Fruit fly (Drosophila melanogaster) whole organism, prepupa: ENCODE results near the gene ldbr.

ENCODE experiments used
- Blimp-1 ChIP-seq: fragments of 200-800 bp; sonication (Bioruptor generic); optimal IDR thresholded peaks from 3 replicates; lab custom pipeline; 2017; ENCODE audit warnings: missing biosample characterization, missing genetic modification characterization, mild to moderate bottlenecking, moderate library complexity, missing genetic modification reagents
- CG10631 ChIP-seq: fragments of 200-800 bp; sonication (Bioruptor generic); optimal IDR thresholded peaks from 2 replicates; lab custom pipeline; 2016; ENCODE audit warnings: missing biosample characterization, missing genetic modification characterization
- CG10669 ChIP-seq: fragments of 200-800 bp; sonication (Bioruptor generic); optimal IDR thresholded peaks from 3 replicates; lab custom pipeline; 2018; ENCODE audit warnings: missing biosample characterization, mild to moderate bottlenecking, missing genetic modification characterization, moderate library complexity
- CG11294 ChIP-seq: fragments of 200-800 bp; sonication (Bioruptor generic); IDR thresholded peaks from 2 replicates; pipeline ENCODE4 v1.3.6; 2022; ENCODE audit warnings: missing biosample characterization, missing genetic modification characterization
- CG11762 ChIP-seq: fragments of 200-800 bp; sonication (Bioruptor generic); optimal IDR thresholded peaks from 3 replicates; lab custom pipeline; 2016; ENCODE audit warnings: missing biosample characterization, missing genetic modification characterization; ENCODE audit not compliant: insufficient read depth
- CG11902 ChIP-seq: fragments of 200-800 bp; sonication (Bioruptor generic); optimal IDR thresholded peaks from 3 replicates; lab custom pipeline; 2016; ENCODE audit warnings: missing biosample characterization, missing genetic modification characterization
- CG15336 ChIP-seq: fragments of 200-800 bp; sonication (Bioruptor generic); IDR thresholded peaks from 2 replicates; pipeline ENCODE4 v1.3.6; 2022; ENCODE audit warnings: missing biosample characterization, missing genetic modification characterization
- CG1621 ChIP-seq: fragments of 200-800 bp; sonication (Bioruptor generic); optimal IDR thresholded peaks from 3 replicates; lab custom pipeline; 2018; ENCODE audit warnings: missing biosample characterization, mild to moderate bottlenecking, missing genetic modification characterization
- CG32006 ChIP-seq: fragments of 200-800 bp; sonication (Bioruptor generic); optimal IDR thresholded peaks from 3 replicates; lab custom pipeline; 2017; ENCODE audit warnings: missing biosample characterization, mild to moderate bottlenecking, missing genetic modification characterization
- CG34406 ChIP-seq: fragments of 200-800 bp; sonication (Bioruptor generic); optimal IDR thresholded peaks from 3 replicates; lab custom pipeline; 2016; ENCODE audit warnings: missing biosample characterization, missing genetic modification characterization
- CG3919 ChIP-seq: fragments of 200-800 bp; sonication (Bioruptor generic); optimal IDR thresholded peaks from 3 replicates; lab custom pipeline; 2016; ENCODE audit warnings: missing biosample characterization, missing genetic modification characterization
- CG4318 ChIP-seq: fragments of 200-800 bp; sonication (Bioruptor generic); optimal IDR thresholded peaks from 3 replicates; lab custom pipeline; 2017; ENCODE audit warnings: missing biosample characterization, mild to moderate bottlenecking, missing genetic modification characterization
- CG6163 ChIP-seq: fragments of 200-800 bp; sonication (Bioruptor generic); IDR thresholded peaks from 3 replicates; pipeline ENCODE4 v1.3.6; 2022; ENCODE audit warnings: missing biosample characterization, missing genetic modification characterization
- CG6276 ChIP-seq: fragments of 200-800 bp; sonication (Bioruptor generic); optimal IDR thresholded peaks from 2 replicates; lab custom pipeline; 2017; ENCODE audit warnings: missing biosample characterization, mild to moderate bottlenecking, missing genetic modification characterization
- CG6808 ChIP-seq: fragments of 200-800 bp; sonication (Bioruptor generic); optimal IDR thresholded peaks from 3 replicates; lab custom pipeline; 2017; ENCODE audit warnings: missing biosample characterization, missing genetic modification characterization, mild to moderate bottlenecking, moderate library complexity, missing genetic modification reagents
- CG6854 ChIP-seq: fragments of 200-800 bp; sonication (Bioruptor generic); optimal IDR thresholded peaks from 2 replicates; lab custom pipeline; 2017; ENCODE audit warnings: missing biosample characterization, mild to moderate bottlenecking, missing genetic modification characterization
- CG7368 ChIP-seq: fragments of 200-800 bp; sonication (Bioruptor generic); optimal IDR thresholded peaks from 3 replicates; lab custom pipeline; 2016; ENCODE audit warnings: missing biosample characterization, missing genetic modification characterization
- CG8119 ChIP-seq: fragments of 200-800 bp; sonication (Bioruptor generic); IDR thresholded peaks from 3 replicates; pipeline ENCODE4 v1.3.6; 2022; ENCODE audit warnings: missing biosample characterization, missing genetic modification characterization
- CG8319 ChIP-seq: fragments of 200-800 bp; sonication (Bioruptor generic); optimal IDR thresholded peaks from 3 replicates; lab custom pipeline; 2016; ENCODE audit warnings: missing biosample characterization, missing genetic modification characterization
- CG9139 ChIP-seq: fragments of 200-800 bp; sonication (Bioruptor generic); optimal IDR thresholded peaks from 3 replicates; lab custom pipeline; 2017; ENCODE audit warnings: missing biosample characterization, mild to moderate bottlenecking, missing genetic modification characterization
- Eip78C ChIP-seq: fragments of 200-800 bp; sonication (Bioruptor generic); peaks from one replicate; lab custom pipeline; 2016; ENCODE audit warnings: missing biosample characterization, missing genetic modification characterization
- Eip93F ChIP-seq: fragments of 200-800 bp; sonication (Bioruptor generic); optimal IDR thresholded peaks from 2 replicates; lab custom pipeline; 2016; ENCODE audit warnings: missing biosample characterization, mild to moderate bottlenecking, missing genetic modification characterization
- Ets96B ChIP-seq: fragments of 200-800 bp; optimal IDR thresholded peaks from 2 replicates; lab custom pipeline; 2019; ENCODE audit warnings: missing biosample characterization, mild to moderate bottlenecking, missing genetic modification characterization, moderate library complexity
- Gug ChIP-seq: fragments of 200-800 bp; sonication (Bioruptor generic); IDR thresholded peaks from 2 replicates; pipeline ENCODE4 v1.3.6; 2022; ENCODE audit warnings: missing biosample characterization, missing genetic modification characterization
- Hr38 ChIP-seq: sonication (Bioruptor generic); optimal IDR thresholded peaks from 2 replicates; lab custom pipeline; 2016; ENCODE audit warnings: missing biosample characterization, missing genetic modification characterization
- Hr39 ChIP-seq: fragments of 200-800 bp; sonication (Bioruptor generic); optimal IDR thresholded peaks from 2 replicates; lab custom pipeline; 2016; ENCODE audit warnings: missing biosample characterization, missing genetic modification characterization
- Hr4 ChIP-seq: fragments of 200-800 bp; sonication (Bioruptor generic); optimal IDR thresholded peaks from 3 replicates; lab custom pipeline; 2016; ENCODE audit warnings: missing biosample characterization, missing genetic modification characterization
- Lpt ChIP-seq: fragments of 200-800 bp; sonication (Bioruptor generic); optimal IDR thresholded peaks from 3 replicates; lab custom pipeline; 2016; ENCODE audit warnings: missing biosample characterization, missing genetic modification characterization
- Met ChIP-seq: fragments of 200-800 bp; sonication (Bioruptor generic); optimal IDR thresholded peaks from 3 replicates; lab custom pipeline; 2016; ENCODE audit warnings: missing biosample characterization, missing genetic modification characterization
- OdsH ChIP-seq: fragments of 200-800 bp; sonication (Bioruptor generic); optimal IDR thresholded peaks from 3 replicates; lab custom pipeline; 2016; ENCODE audit warnings: missing biosample characterization, missing genetic modification characterization
- Smox ChIP-seq: fragments of 200-800 bp; sonication (Bioruptor generic); optimal IDR thresholded peaks from 3 replicates; lab custom pipeline; 2016; ENCODE audit warnings: missing biosample characterization, missing genetic modification characterization
- Sox102F ChIP-seq: fragments of 200-800 bp; sonication (Bioruptor generic); optimal IDR thresholded peaks from 2 replicates; lab custom pipeline; 2016; ENCODE audit warnings: missing biosample characterization, mild to moderate bottlenecking, missing genetic modification characterization
- Sox14 ChIP-seq: fragments of 200-800 bp; sonication (Bioruptor generic); optimal IDR thresholded peaks from 3 replicates; lab custom pipeline; 2016; ENCODE audit warnings: missing biosample characterization, missing genetic modification characterization
- Sox15 ChIP-seq: fragments of 200-800 bp; sonication (Bioruptor generic); optimal IDR thresholded peaks from 3 replicates; lab custom pipeline; 2016; ENCODE audit warnings: missing biosample characterization, missing genetic modification characterization
- achi ChIP-seq: fragments of 200-800 bp; sonication (Bioruptor generic); optimal IDR thresholded peaks from 3 replicates; lab custom pipeline; 2016; ENCODE audit warnings: missing biosample characterization, missing genetic modification characterization
- acj6 ChIP-seq: fragments of 200-800 bp; sonication (Bioruptor generic); optimal IDR thresholded peaks from 3 replicates; lab custom pipeline; 2016; ENCODE audit warnings: missing biosample characterization, missing genetic modification characterization
- cyc ChIP-seq: fragments of 200-800 bp; sonication (Bioruptor generic); optimal IDR thresholded peaks from 3 replicates; lab custom pipeline; 2016; ENCODE audit warnings: missing biosample characterization, missing genetic modification characterization
- dac ChIP-seq: fragments of 200-800 bp; sonication (Bioruptor generic); optimal IDR thresholded peaks from 2 replicates; lab custom pipeline; 2017; ENCODE audit warnings: missing biosample characterization, mild to moderate bottlenecking, missing genetic modification characterization
- eg ChIP-seq: fragments of 200-800 bp; sonication (Bioruptor generic); IDR thresholded peaks from 3 replicates; pipeline ENCODE4 v1.3.6; 2022; ENCODE audit warnings: missing biosample characterization, missing genetic modification characterization
- esn ChIP-seq: fragments of 200-800 bp; sonication (Bioruptor generic); optimal IDR thresholded peaks from 2 replicates; lab custom pipeline; 2016; ENCODE audit warnings: missing biosample characterization, mild to moderate bottlenecking, missing genetic modification characterization, moderate library complexity
- fd59A ChIP-seq: fragments of 200-800 bp; sonication (Bioruptor generic); optimal IDR thresholded peaks from 2 replicates; lab custom pipeline; 2017; ENCODE audit warnings: missing biosample characterization, mild to moderate bottlenecking, missing genetic modification characterization, missing genetic modification reagents
- fd85E ChIP-seq: fragments of 200-800 bp; sonication (Bioruptor generic); optimal IDR thresholded peaks from 3 replicates; lab custom pipeline; 2016; ENCODE audit warnings: missing biosample characterization, missing genetic modification characterization
- fkh ChIP-seq: fragments of 200-800 bp; sonication (Bioruptor generic); optimal IDR thresholded peaks from 3 replicates; lab custom pipeline; 2017; ENCODE audit warnings: missing biosample characterization, mild to moderate bottlenecking, missing genetic modification characterization, moderate library complexity
- lz ChIP-seq: fragments of 200-800 bp; sonication (Bioruptor generic); optimal IDR thresholded peaks from 3 replicates; lab custom pipeline; 2016; ENCODE audit warnings: missing biosample characterization, missing genetic modification characterization
- net ChIP-seq: fragments of 200-800 bp; sonication (Bioruptor generic); optimal IDR thresholded peaks from 3 replicates; lab custom pipeline; 2016; ENCODE audit warnings: missing biosample characterization, missing genetic modification characterization
- pdm3 ChIP-seq: fragments of 200-800 bp; sonication (Bioruptor generic); optimal IDR thresholded peaks from 3 replicates; lab custom pipeline; 2016; ENCODE audit warnings: missing biosample characterization, missing genetic modification characterization
- salr ChIP-seq, 2 experiments: fragments of 200-800 bp; sonication (Bioruptor generic); optimal IDR thresholded peaks; 3 replicates each; lab custom pipeline; 2016 to 2018; ENCODE audit warnings: missing biosample characterization in 2 of 2, missing genetic modification characterization in 2 of 2, mild to moderate bottlenecking in 1 of 2
- spab ChIP-seq: fragments of 200-800 bp; sonication (Bioruptor generic); optimal IDR thresholded peaks from 2 replicates; lab custom pipeline; 2017; ENCODE audit warnings: missing biosample characterization, mild to moderate bottlenecking, missing genetic modification characterization, missing genetic modification reagents
- ss ChIP-seq, 2 experiments: fragments of 200-800 bp; sonication (Bioruptor generic); optimal IDR thresholded peaks; 2 replicates in 1 of 2; 3 replicates in 1 of 2; lab custom pipeline; 2017 to 2018; ENCODE audit warnings: mild to moderate bottlenecking in 2 of 2, missing biosample characterization in 2 of 2, missing genetic modification characterization in 2 of 2, moderate library complexity in 1 of 2
- svp ChIP-seq: fragments of 200-800 bp; sonication (Bioruptor generic); peaks from one replicate; lab custom pipeline; 2016; ENCODE audit warnings: missing biosample characterization, missing genetic modification characterization
- topi ChIP-seq: fragments of 200-800 bp; sonication (Bioruptor generic); optimal IDR thresholded peaks from 3 replicates; lab custom pipeline; 2016; ENCODE audit warnings: missing biosample characterization, missing genetic modification characterization
- vri ChIP-seq: fragments of 200-800 bp; sonication (Bioruptor generic); optimal IDR thresholded peaks from 3 replicates; lab custom pipeline; 2016; ENCODE audit warnings: missing biosample characterization, mild to moderate bottlenecking, missing genetic modification characterization

The ldbr gene

DNA sequence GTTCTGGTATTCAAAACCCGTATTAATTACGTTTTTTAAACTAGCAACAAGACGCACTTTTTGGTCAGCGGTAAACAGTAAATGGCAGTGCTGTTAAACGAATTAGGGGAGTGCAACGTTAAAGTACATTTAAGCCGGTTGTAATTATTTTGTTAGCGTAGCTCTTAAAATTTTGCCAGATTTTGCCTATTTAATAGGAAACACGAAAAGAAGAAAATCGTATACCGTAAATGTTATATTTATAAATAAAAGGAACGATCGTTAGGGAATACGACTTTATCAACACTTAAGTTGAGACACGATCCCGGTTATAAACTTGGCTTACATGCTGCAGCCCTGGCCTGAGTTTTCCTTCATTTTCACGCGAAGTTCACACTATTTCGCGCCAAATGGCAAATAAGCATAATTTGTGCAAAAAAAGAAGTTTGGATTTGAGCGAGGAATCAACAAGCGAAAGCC, 15.8 kb downstream of the ldbr start, which contains the start of the genes Setx and mus301:
TSS of gene Setx (minus strand) at position 51 of the 459 bp plus-strand sequence.
TSS of gene mus301 (plus strand) at position 361 of the 459 bp plus-strand sequence.
- peak; percentile 84 for TF ChIP-seq Hr39 (GFP tag; lab: Kevin White, UChicago)
- TF ChIP-seq Ets96B (tag; lab: Kevin White, UChicago), result no peak
- no peak for TF ChIP-seq CG9139
- TF ChIP-seq vri (GFP tag; lab: Kevin White, UChicago), result no peak
- TF ChIP-seq salr (GFP tag; optimal IDR thresholded peaks at IDR 0.05; lab: Kevin White, UChicago), result peak in 1 of 2 experiments; percentile 3
- 0 out of 3 replicates have a peak, but pooled peaks have one; percentile 12 for TF ChIP-seq CG8119 (GFP tag; lab: Robert Waterston, UW)
- TF ChIP-seq CG32006 (GFP tag; lab: Kevin White, UChicago), result no peak
- no peak for TF ChIP-seq CG6808
- no peak for TF ChIP-seq Lpt
- peak; percentile 81 for TF ChIP-seq CG10631
- TF ChIP-seq Gug, result peak; percentile 64
- TF ChIP-seq acj6 (GFP tag; lab: Kevin White, UChicago), result peak; percentile 81
- peak; percentile 86 for TF ChIP-seq esn
- no peak for TF ChIP-seq CG10669 (GFP tag; lab: Kevin White, UChicago)
- TF ChIP-seq Hr38 (GFP tag; lab: Kevin White, UChicago), result no peak
- TF ChIP-seq CG15336 (GFP tag; lab: Robert Waterston, UW), result no peak
- no peak for TF ChIP-seq ss (GFP tag; optimal IDR thresholded peaks at IDR 0.05; lab: Kevin White, UChicago)
- TF ChIP-seq net (GFP tag; lab: Kevin White, UChicago), result no peak
- TF ChIP-seq CG4318 (GFP tag; lab: Kevin White, UChicago), result no peak
- TF ChIP-seq dac (GFP tag; lab: Kevin White, UChicago), result no peak
- TF ChIP-seq Eip93F, result no peak
- no peak for TF ChIP-seq pdm3
- TF ChIP-seq CG7368 (GFP tag; lab: Kevin White, UChicago), result no peak
- TF ChIP-seq Sox14 (GFP tag; lab: Kevin White, UChicago), result no peak
- TF ChIP-seq cyc (GFP tag; lab: Kevin White, UChicago), result peak; percentile 83
- no peak for TF ChIP-seq spab
- TF ChIP-seq CG6163 (GFP tag; lab: Robert Waterston, UW), result no peak; the same call in 2 of the 3 replicates
- TF ChIP-seq CG34406 (GFP tag; lab: Kevin White, UChicago), result peak; percentile 64
- TF ChIP-seq CG6276, result no peak
- no peak for TF ChIP-seq Smox (GFP tag; lab: Kevin White, UChicago)
- no peak for TF ChIP-seq CG6854 (GFP tag; lab: Kevin White, UChicago)
- TF ChIP-seq Met, result no peak
- TF ChIP-seq CG11294 (GFP tag; lab: Robert Waterston, UW), result no peak; the same call in 1 of the 2 replicates
- TF ChIP-seq Blimp-1, result peak; percentile 31
- no peak for TF ChIP-seq topi (GFP tag; lab: Kevin White, UChicago)
- no peak for TF ChIP-seq Sox102F (GFP tag; lab: Kevin White, UChicago)
- no peak for TF ChIP-seq CG1621 (tag; lab: Kevin White, UChicago)
- peak; percentile 36 for TF ChIP-seq CG11762 (GFP tag; lab: Kevin White, UChicago)
- no peak for TF ChIP-seq Hr4 (GFP tag; lab: Kevin White, UChicago)
- TF ChIP-seq Sox15 (GFP tag; lab: Kevin White, UChicago), result peak; percentile 70
- TF ChIP-seq Eip78C (GFP tag; lab: Kevin White, UChicago), result peak; percentile 92
- TF ChIP-seq CG3919, result no peak
- TF ChIP-seq fd85E (GFP tag; lab: Kevin White, UChicago), result peak; percentile 51
- TF ChIP-seq CG8319, result peak; percentile 47
- peak; percentile 61 for TF ChIP-seq CG11902
- no peak for TF ChIP-seq fkh (GFP tag; lab: Kevin White, UChicago)
- TF ChIP-seq OdsH (GFP tag; lab: Kevin White, UChicago), result no peak
- TF ChIP-seq eg (GFP tag; lab: Robert Waterston, UW), result no peak; the same call in 2 of the 3 replicates
- peak; percentile 84 for TF ChIP-seq lz (GFP tag; lab: Kevin White, UChicago)
- TF ChIP-seq achi (GFP tag; lab: Kevin White, UChicago), result no peak
- TF ChIP-seq fd59A (GFP tag; lab: Kevin White, UChicago), result peak; percentile 26
- TF ChIP-seq svp (GFP tag; lab: Kevin White, UChicago), result no peak
